Fruit fly (Drosophila melanogaster) whole organism, embryonic: ENCODE results near the gene CG13482.
A peak's percentile ranks its signal among the peaks of the same experiment; 100 is the strongest.

Experiments
- Antp ChIP-seq: fragments of 200-800 bp; sonication (Bioruptor generic); optimal IDR thresholded peaks from 3 replicates; lab custom pipeline; 2016; ENCODE audit warnings: missing biosample characterization, missing genetic modification characterization
- Atf6 ChIP-seq: fragments of 200-800 bp; sonication (Bioruptor generic); IDR thresholded peaks from 2 replicates; pipeline ENCODE4 v1.3.6; 2022; ENCODE audit warnings: missing biosample characterization, missing genetic modification characterization
- B-H2 ChIP-seq: fragments of 200-800 bp; sonication (Bioruptor generic); optimal IDR thresholded peaks from 2 replicates; lab custom pipeline; 2018; ENCODE audit warnings: missing biosample characterization, mild to moderate bottlenecking, missing genetic modification characterization
- BEAF-32 ChIP-seq: fragments of 200-800 bp; sonication (Bioruptor generic); optimal IDR thresholded peaks from 3 replicates; lab custom pipeline; 2017; ENCODE audit warnings: missing biosample characterization, missing genetic modification characterization, mild to moderate bottlenecking, moderate library complexity, missing genetic modification reagents
- CG10209 ChIP-seq: fragments of 200-800 bp; sonication (Bioruptor generic); optimal IDR thresholded peaks from 3 replicates; lab custom pipeline; 2017; ENCODE audit warnings: missing biosample characterization, mild to moderate bottlenecking, missing genetic modification characterization, missing genetic modification reagents
- CG10321 ChIP-seq: fragments of 200-800 bp; sonication (Bioruptor generic); IDR thresholded peaks from 2 replicates; pipeline ENCODE4 v1.3.6; 2022; ENCODE audit warnings: missing biosample characterization, missing genetic modification characterization
- CG11504 ChIP-seq: fragments of 200-800 bp; sonication (Bioruptor generic); optimal IDR thresholded peaks from 3 replicates; lab custom pipeline; 2019; ENCODE audit warnings: missing biosample characterization, mild to moderate bottlenecking, missing genetic modification characterization, moderate library complexity
- CG13296 ChIP-seq: fragments of 200-800 bp; sonication (Bioruptor generic); optimal IDR thresholded peaks from 3 replicates; lab custom pipeline; 2018; ENCODE audit warnings: missing biosample characterization, mild to moderate bottlenecking, missing genetic modification characterization
- CG13424 ChIP-seq: fragments of 200-800 bp; sonication (Bioruptor generic); optimal IDR thresholded peaks from 2 replicates; lab custom pipeline; 2019; ENCODE audit warnings: missing biosample characterization, mild to moderate bottlenecking, missing genetic modification characterization, moderate library complexity
- CG1603 ChIP-seq: fragments of 200-800 bp; sonication (Bioruptor generic); optimal IDR thresholded peaks from 2 replicates; lab custom pipeline; 2019; ENCODE audit warnings: missing biosample characterization, mild to moderate bottlenecking, missing genetic modification characterization, moderate library complexity
- CG16815 ChIP-seq: fragments of 200-800 bp; sonication (Bioruptor generic); optimal IDR thresholded peaks from 3 replicates; lab custom pipeline; 2017; ENCODE audit warnings: missing biosample characterization, mild to moderate bottlenecking, missing genetic modification characterization
- CG17359 ChIP-seq: fragments of 200-800 bp; sonication (Bioruptor generic); optimal IDR thresholded peaks from 3 replicates; lab custom pipeline; 2018; ENCODE audit warnings: missing biosample characterization, mild to moderate bottlenecking, missing genetic modification characterization, moderate library complexity
- CG18619 ChIP-seq: fragments of 200-800 bp; sonication (Bioruptor generic); optimal IDR thresholded peaks from 3 replicates; lab custom pipeline; 2017; ENCODE audit warnings: missing biosample characterization, mild to moderate bottlenecking, missing genetic modification characterization
- CG2116 ChIP-seq: fragments of 200-800 bp; sonication (Bioruptor generic); optimal IDR thresholded peaks from 3 replicates; lab custom pipeline; 2018; ENCODE audit warnings: missing biosample characterization, mild to moderate bottlenecking, missing genetic modification characterization
- CG2678 ChIP-seq: fragments of 200-800 bp; sonication (Bioruptor generic); optimal IDR thresholded peaks from 3 replicates; lab custom pipeline; 2019; ENCODE audit warnings: missing biosample characterization, mild to moderate bottlenecking, missing genetic modification characterization, moderate library complexity
- CG2875 ChIP-seq: fragments of 200-800 bp; sonication (Bioruptor generic); optimal IDR thresholded peaks from 2 replicates; lab custom pipeline; 2017; ENCODE audit warnings: missing biosample characterization, mild to moderate bottlenecking, missing genetic modification characterization, missing genetic modification reagents
- CG3065 ChIP-seq: fragments of 200-800 bp; sonication (Bioruptor generic); optimal IDR thresholded peaks from 2 replicates; lab custom pipeline; 2016; ENCODE audit warnings: missing biosample characterization, missing genetic modification characterization
- CG33557 ChIP-seq: fragments of 200-800 bp; sonication (Bioruptor generic); optimal IDR thresholded peaks from 2 replicates; lab custom pipeline; 2019; ENCODE audit warnings: missing biosample characterization, mild to moderate bottlenecking, missing genetic modification characterization, moderate library complexity
- CG3847 ChIP-seq: fragments of 200-800 bp; sonication (Bioruptor generic); IDR thresholded peaks from 2 replicates; pipeline ENCODE4 v1.3.6; 2022; ENCODE audit warnings: missing biosample characterization, missing genetic modification characterization
- CG4404 ChIP-seq: fragments of 200-800 bp; sonication (Bioruptor generic); IDR thresholded peaks from 2 replicates; pipeline ENCODE4 v1.3.6; 2022; ENCODE audit warnings: missing biosample characterization, missing genetic modification characterization
- CG4820 ChIP-seq: fragments of 200-800 bp; sonication (Bioruptor generic); optimal IDR thresholded peaks from 3 replicates; lab custom pipeline; 2016; ENCODE audit warnings: missing biosample characterization, missing genetic modification characterization
- CG6175 ChIP-seq: fragments of 200-800 bp; sonication (Bioruptor generic); IDR thresholded peaks from 3 replicates; pipeline ENCODE4 v1.3.6; 2022; ENCODE audit warnings: missing biosample characterization, missing genetic modification characterization
- CG6813 ChIP-seq: fragments of 200-800 bp; sonication (Bioruptor generic); optimal IDR thresholded peaks from 2 replicates; lab custom pipeline; 2017; ENCODE audit warnings: missing biosample characterization, missing genetic modification characterization, mild to moderate bottlenecking, moderate library complexity, missing genetic modification reagents
- CG7357 ChIP-seq: fragments of 200-800 bp; sonication (Bioruptor generic); IDR thresholded peaks from 3 replicates; pipeline ENCODE4 v1.3.6; 2022; ENCODE audit warnings: missing biosample characterization, missing genetic modification characterization
- CG7928 ChIP-seq: fragments of 200-800 bp; sonication (Bioruptor generic); optimal IDR thresholded peaks from 2 replicates; lab custom pipeline; 2017; ENCODE audit warnings: missing biosample characterization, mild to moderate bottlenecking, missing genetic modification characterization
- CG9437 ChIP-seq: fragments of 200-800 bp; sonication (Bioruptor generic); optimal IDR thresholded peaks from 2 replicates; lab custom pipeline; 2018; ENCODE audit warnings: missing biosample characterization, mild to moderate bottlenecking, missing genetic modification characterization
- Gug ChIP-seq: fragments of 200-800 bp; sonication (Bioruptor generic); IDR thresholded peaks from 4 replicates; pipeline ENCODE4 v1.3.6; 2022; ENCODE audit warnings: missing biosample characterization, missing genetic modification characterization
- HLH4C ChIP-seq: fragments of 200-800 bp; sonication (Bioruptor generic); IDR thresholded peaks from 3 replicates; pipeline ENCODE4 v1.3.6; 2022; ENCODE audit warnings: missing biosample characterization, missing genetic modification characterization; ENCODE audit not compliant: partially characterized antibody
- Hmx ChIP-seq: fragments of 200-800 bp; sonication (Bioruptor generic); optimal IDR thresholded peaks from 2 replicates; lab custom pipeline; 2016; ENCODE audit warnings: missing biosample characterization, missing genetic modification characterization
- Nf-YA ChIP-seq: fragments of 200-800 bp; sonication (Bioruptor generic); IDR thresholded peaks from 2 replicates; pipeline ENCODE4 v1.3.6; 2022; ENCODE audit warnings: missing biosample characterization, missing genetic modification characterization
- Sox100B ChIP-seq: fragments of 200-800 bp; sonication (Bioruptor generic); optimal IDR thresholded peaks from 3 replicates; lab custom pipeline; 2018; ENCODE audit warnings: missing biosample characterization, mild to moderate bottlenecking, missing genetic modification characterization
- ase ChIP-seq: fragments of 200-800 bp; sonication (Bioruptor generic); IDR thresholded peaks from 3 replicates; pipeline ENCODE4 v1.3.6; 2022; ENCODE audit warnings: missing biosample characterization, missing genetic modification characterization
- br ChIP-seq: fragments of >200 bp; optimal IDR thresholded peaks from 2 replicates; lab custom pipeline; 2017
- crc ChIP-seq: fragments of 200-800 bp; sonication (Bioruptor generic); optimal IDR thresholded peaks from 2 replicates; lab custom pipeline; 2016; ENCODE audit warnings: missing biosample characterization, missing genetic modification characterization
- crol ChIP-seq: fragments of 200-800 bp; sonication (Bioruptor generic); IDR thresholded peaks from 2 replicates; pipeline ENCODE4 v1.3.6; 2022; ENCODE audit warnings: missing biosample characterization, missing genetic modification characterization
- dati ChIP-seq: fragments of 200-800 bp; sonication (Bioruptor generic); IDR thresholded peaks from 2 replicates; pipeline ENCODE4 v1.3.6; 2022; ENCODE audit warnings: missing biosample characterization, missing genetic modification characterization
- dm ChIP-seq: fragments of 200-800 bp; sonication (Bioruptor generic); optimal IDR thresholded peaks from 3 replicates; lab custom pipeline; 2016; ENCODE audit warnings: missing biosample characterization, missing genetic modification characterization
- fd96Cb ChIP-seq: fragments of 200-800 bp; sonication (Bioruptor generic); optimal IDR thresholded peaks from 2 replicates; lab custom pipeline; 2018; ENCODE audit warnings: missing biosample characterization, mild to moderate bottlenecking, missing genetic modification characterization, moderate library complexity
- gcm ChIP-seq: fragments of 200-800 bp; sonication (Bioruptor generic); optimal IDR thresholded peaks from 2 replicates; lab custom pipeline; 2019; ENCODE audit warnings: missing biosample characterization, mild to moderate bottlenecking, missing genetic modification characterization, moderate library complexity
- gro ChIP-seq: fragments of 200-800 bp; sonication (Bioruptor generic); optimal IDR thresholded peaks from 2 replicates; lab custom pipeline; 2016; ENCODE audit warnings: missing biosample characterization, missing genetic modification characterization
- gt ChIP-seq: fragments of 200-800 bp; sonication (Bioruptor generic); IDR thresholded peaks from 2 replicates; pipeline ENCODE4 v1.3.6; 2022; ENCODE audit warnings: missing biosample characterization, missing genetic modification characterization
- hbn ChIP-seq: fragments of 200-800 bp; sonication (Bioruptor generic); IDR thresholded peaks from 2 replicates; pipeline ENCODE4 v1.3.6; 2022; ENCODE audit warnings: missing biosample characterization, missing genetic modification characterization; ENCODE audit not compliant: partially characterized antibody
- nerfin-1 ChIP-seq: fragments of 200-800 bp; sonication (Bioruptor generic); optimal IDR thresholded peaks from 3 replicates; lab custom pipeline; 2019; ENCODE audit warnings: missing biosample characterization, mild to moderate bottlenecking, missing genetic modification characterization, moderate library complexity
- otp ChIP-seq: fragments of 200-800 bp; sonication (Bioruptor generic); IDR thresholded peaks from 3 replicates; pipeline ENCODE4, ENCODE4 v1.3.6; 2022; ENCODE audit warnings: missing biosample characterization, missing genetic modification characterization
- pb ChIP-seq: fragments of 200-800 bp; sonication (Bioruptor generic); optimal IDR thresholded peaks from 3 replicates; lab custom pipeline; 2016; ENCODE audit warnings: missing biosample characterization, missing genetic modification characterization
- salm ChIP-seq: fragments of 200-800 bp; sonication (Bioruptor generic); optimal IDR thresholded peaks from 2 replicates; lab custom pipeline; 2018; ENCODE audit warnings: missing biosample characterization, mild to moderate bottlenecking, missing genetic modification characterization
- sc ChIP-seq, 3 experiments: fragments of >200 bp in 2 of 3; fragments of 200-800 bp in 1 of 3; sonication (Bioruptor generic) in 1 of 3; optimal IDR thresholded peaks; 2 replicates in 2 of 3; 3 replicates in 1 of 3; lab custom pipeline; 2017; ENCODE audit warnings: mild to moderate bottlenecking in 1 of 3, missing biosample characterization in 1 of 3, missing genetic modification characterization in 1 of 3, missing genetic modification reagents in 1 of 3
- sens ChIP-seq: fragments of 200-800 bp; sonication (Bioruptor generic); peaks from one replicate; lab custom pipeline; 2016; ENCODE audit warnings: missing biosample characterization, missing genetic modification characterization
- sim ChIP-seq: fragments of 200-800 bp; sonication (Bioruptor generic); IDR thresholded peaks from 2 replicates; pipeline ENCODE4 v1.3.6; 2022; ENCODE audit warnings: missing biosample characterization, missing genetic modification characterization
- sug ChIP-seq: fragments of 200-800 bp; optimal IDR thresholded peaks from 2 replicates; lab custom pipeline; 2019; ENCODE audit warnings: missing biosample characterization, mild to moderate bottlenecking, missing genetic modification characterization, moderate library complexity

The CG13482 gene

dm6 chr3L:14338886-14339285 lies 9.7 kb downstream of the CG13482 start (continued):
- TF ChIP-seq gro (GFP tag; lab: Kevin White, UChicago) (no peak), CG2116 (GFP tag; lab: Kevin White, UChicago) (peak; percentile 20), HLH4C (GFP tag; lab: Robert Waterston, UW) (no peak), hbn (GFP tag; lab: Robert Waterston, UW) (no peak), Nf-YA (GFP tag; lab: Robert Waterston, UW) (no peak), CG11504 (tag; lab: Kevin White, UChicago) (peak; percentile 74), Atf6 (peak; percentile 36; the same call in 1 of the 2 replicates), otp (peak; percentile 76; the same call in 2 of the 3 replicates), CG16815 (peak; percentile 43), CG2875 (GFP tag; lab: Kevin White, UChicago) (peak; percentile 26), CG3065 (GFP tag; lab: Kevin White, UChicago) (no peak), Sox100B (GFP tag; lab: Kevin White, UChicago) (peak; percentile 35), sc (optimal IDR thresholded peaks at IDR 0.05; lab: Kevin White, UChicago) (no peak), sc (GFP tag; optimal IDR thresholded peaks at IDR 0.05; lab: Kevin White, UChicago) (peak; percentile 10), sug (tag; lab: Kevin White, UChicago) (no peak), br (lab: Kevin White, UChicago) (no peak), sens (GFP tag; lab: Kevin White, UChicago) (peak; percentile 95), gcm (peak; percentile 28), nerfin-1 (tag; lab: Kevin White, UChicago) (peak; percentile 15), CG7357 (GFP tag; lab: Robert Waterston, UW) (no peak; the same call in 2 of the 3 replicates), gt (no peak), CG6175 (GFP tag; lab: Robert Waterston, UW) (no peak), dati (GFP tag; lab: Robert Waterston, UW) (no peak), CG10209 (GFP tag; lab: Kevin White, UChicago) (peak; percentile 39), CG13424 (tag; lab: Kevin White, UChicago) (peak; percentile 49), fd96Cb (tag; lab: Kevin White, UChicago) (peak; percentile 58), pb (GFP tag; lab: Kevin White, UChicago) (peak; percentile 68), salm (tag; lab: Kevin White, UChicago) (peak; percentile 1), CG9437 (peak; percentile 28), CG7928 (no peak), CG1603 (tag; lab: Kevin White, UChicago) (peak; percentile 87), CG3847 (0 out of 2 replicates have a peak, but pooled peaks have one; percentile 34), CG17359 (tag; lab: Kevin White, UChicago) (peak; percentile 60), CG4404 (GFP tag; lab: Robert Waterston, UW) (peak; percentile 75), dm (GFP tag; lab: Kevin White, UChicago) (peak; percentile 13), CG2678 (peak; percentile 66), CG6813 (peak; percentile 50), CG18619 (GFP tag; lab: Kevin White, UChicago) (peak; percentile 45), CG33557 (GFP tag; lab: Kevin White, UChicago) (no peak), CG13296 (peak; percentile 16), sim (GFP tag; lab: Robert Waterston, UW) (no peak), Antp (GFP tag; lab: Kevin White, UChicago) (peak; percentile 80), BEAF-32 (GFP tag; lab: Kevin White, UChicago) (no peak), Hmx (GFP tag; lab: Kevin White, UChicago) (no peak), crc (GFP tag; lab: Kevin White, UChicago) (peak; percentile 47), ase (GFP tag; lab: Robert Waterston, UW) (peak; percentile 36; the same call in 1 of the 3 replicates), CG10321 (GFP tag; lab: Robert Waterston, UW) (no peak), crol (GFP tag; lab: Robert Waterston, UW) (peak; percentile 36; the same call in 1 of the 2 replicates), Gug (GFP tag; lab: Robert Waterston, UW) (peak; percentile 13; the same call in 1 of the 4 replicates), B-H2 (no peak), CG4820 (GFP tag; lab: Kevin White, UChicago) (peak; percentile 73)
